Fruit fly (Drosophila melanogaster): ENCODE measurements around the gene tws.

The tws gene

dm6 chr3R:10169124-10169766 is 29.7 kb upstream of the tws start:
- TF ChIP-seq kay (GFP tag; ENCODE audit: borderline replicate concordance) (peak; percentile 80), tj (GFP tag; optimal IDR thresholded peaks at IDR 0.05) (peak; percentile 66), cnc (optimal IDR thresholded peaks at IDR 0.05) (no peak), Hr96 (GFP tag; optimal IDR thresholded peaks at IDR 0.05) (no peak)

DNA sequence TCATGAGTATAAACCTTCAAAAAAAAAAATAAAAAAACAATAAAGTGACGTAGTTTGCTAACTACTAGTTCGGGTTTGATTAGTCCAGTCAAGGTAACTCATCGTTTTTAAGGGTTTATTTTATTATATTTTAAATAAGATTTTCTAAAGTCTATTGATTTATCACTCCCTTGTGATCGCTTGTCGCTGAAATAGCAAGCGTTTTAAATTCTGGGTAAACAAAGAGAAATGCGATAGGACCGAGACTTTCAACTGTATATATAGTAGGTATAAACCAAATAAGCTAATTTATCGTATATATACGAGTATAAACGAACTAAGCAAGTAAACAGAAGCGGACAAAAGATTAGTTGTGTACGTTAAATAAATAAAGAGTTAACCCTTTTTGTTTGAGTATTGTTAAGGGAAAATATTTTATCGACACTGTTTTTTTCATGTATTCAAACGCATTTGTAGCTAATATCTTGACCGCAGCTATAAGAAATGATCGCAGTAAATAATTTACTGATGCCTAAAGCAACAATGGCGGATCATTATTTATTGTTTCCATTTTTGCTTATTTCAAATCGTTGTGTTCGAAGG is 29.0 kb upstream of the tws start:
- peak; percentile 33 for TF ChIP-seq Hr96 (GFP tag; optimal IDR thresholded peaks at IDR 0.05)
- TF ChIP-seq cnc (optimal IDR thresholded peaks at IDR 0.05), result no peak
- peak; percentile 16 for TF ChIP-seq Mnt (GFP tag; optimal IDR thresholded peaks at IDR 0.05)
- peak; percentile 78 for TF ChIP-seq ovo (GFP tag; optimal IDR thresholded peaks at IDR 0.05)
- TF ChIP-seq CG5204 (GFP tag; optimal IDR thresholded peaks at IDR 0.05), result peak; percentile 41
- TF ChIP-seq cic (GFP tag; optimal IDR thresholded peaks at IDR 0.05), result peak; percentile 65
- TF ChIP-seq Crg-1 (GFP tag; optimal IDR thresholded peaks at IDR 0.05), result peak; percentile 92
- peak; percentile 56 for TF ChIP-seq Clk (GFP tag; optimal IDR thresholded peaks at IDR 0.05)
- TF ChIP-seq CG11617 (GFP tag; optimal IDR thresholded peaks at IDR 0.05), result peak; percentile 70
- no peak for TF ChIP-seq tj (GFP tag; optimal IDR thresholded peaks at IDR 0.05)
- TF ChIP-seq CG1620 (GFP tag; optimal IDR thresholded peaks at IDR 0.05), result peak; percentile 68
- peak; percentile 95 for TF ChIP-seq kay (GFP tag; ENCODE audit: borderline replicate concordance)
- TF ChIP-seq CG33017 (tag; optimal IDR thresholded peaks at IDR 0.05), result peak; percentile 85
- TF ChIP-seq toe (GFP tag; optimal IDR thresholded peaks at IDR 0.05), result peak; percentile 70
- TF ChIP-seq CG7045 (GFP tag; optimal IDR thresholded peaks at IDR 0.05), result peak; percentile 86
- TF ChIP-seq CG7101 (tag; optimal IDR thresholded peaks at IDR 0.05), result peak; percentile 87
- TF ChIP-seq CG12768 (GFP tag; optimal IDR thresholded peaks at IDR 0.05), result peak; percentile 91
- peak; percentile 66 for TF ChIP-seq pad (GFP tag; optimal IDR thresholded peaks at IDR 0.05)
- peak; percentile 52 for TF ChIP-seq bab1 (GFP tag; optimal IDR thresholded peaks at IDR 0.05)
- TF ChIP-seq CG14711 (tag; optimal IDR thresholded peaks at IDR 0.05), result peak; percentile 72

DNA sequence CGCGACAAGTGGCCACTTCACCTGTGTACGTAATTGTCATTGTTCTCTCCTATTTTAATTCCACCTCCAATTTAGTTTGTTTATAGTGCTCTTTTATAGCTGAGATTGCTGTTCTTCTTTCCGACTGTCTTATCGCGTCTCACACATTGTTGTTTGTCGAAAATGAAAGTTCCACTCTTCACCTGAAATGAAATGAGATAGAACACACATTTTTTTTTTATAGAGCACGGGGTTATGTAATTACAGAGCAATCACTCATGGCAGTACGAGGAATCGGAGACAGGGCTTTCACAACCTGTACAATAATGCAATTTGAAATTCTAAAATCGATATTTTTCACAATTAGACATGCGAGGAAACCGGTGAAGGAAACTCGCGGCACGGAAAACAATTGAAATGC is 27.7 kb upstream of the tws start:
- peak; percentile 86 for TF ChIP-seq kay (GFP tag; ENCODE audit: borderline replicate concordance)
- no peak for TF ChIP-seq cnc (optimal IDR thresholded peaks at IDR 0.05)

DNA sequence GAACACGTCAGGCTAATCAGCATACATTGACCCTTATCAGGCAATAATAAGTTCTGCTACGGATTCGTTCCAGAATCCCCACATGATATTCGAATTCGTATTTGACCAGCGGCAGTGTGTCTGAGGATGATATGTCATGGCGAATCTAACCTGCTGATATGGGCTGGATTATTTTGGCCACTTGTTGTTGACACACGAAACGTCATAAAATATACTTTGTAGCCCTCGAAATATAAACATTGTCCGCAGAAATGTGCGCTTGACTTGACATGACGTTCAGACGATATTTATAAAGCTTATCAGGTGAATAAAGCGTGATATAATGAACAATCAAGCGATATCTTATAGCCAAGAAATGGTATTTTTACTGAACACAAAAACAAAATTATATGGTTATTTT is 26.8 kb upstream of the tws start:
- TF ChIP-seq CG7101 (tag; optimal IDR thresholded peaks at IDR 0.05) (peak; percentile 26), ovo (GFP tag; optimal IDR thresholded peaks at IDR 0.05) (no peak), CG11617 (GFP tag; optimal IDR thresholded peaks at IDR 0.05) (peak; percentile 35), kay (GFP tag; ENCODE audit: borderline replicate concordance) (peak; percentile 77), CG14711 (tag; optimal IDR thresholded peaks at IDR 0.05) (peak; percentile 16), CG33017 (tag; optimal IDR thresholded peaks at IDR 0.05) (no peak), cic (GFP tag; optimal IDR thresholded peaks at IDR 0.05) (peak; percentile 29), Hr96 (GFP tag; optimal IDR thresholded peaks at IDR 0.05) (peak; percentile 29), Clk (GFP tag; optimal IDR thresholded peaks at IDR 0.05) (no peak), toe (GFP tag; optimal IDR thresholded peaks at IDR 0.05) (no peak), CG12768 (GFP tag; optimal IDR thresholded peaks at IDR 0.05) (peak; percentile 27), Mnt (GFP tag; optimal IDR thresholded peaks at IDR 0.05) (peak; percentile 43)

dm6 chr3R:10161163-10161562 is 21.6 kb upstream of the tws start, which contains the start of gene CG6254:
Gene CG6254 (minus strand): TSS chr3R:10161331.
- TF ChIP-seq CG7101 (tag; optimal IDR thresholded peaks at IDR 0.05) (peak; percentile 41), bab1 (GFP tag; optimal IDR thresholded peaks at IDR 0.05) (peak; percentile 65), Crg-1 (GFP tag; optimal IDR thresholded peaks at IDR 0.05) (peak; percentile 25), toe (GFP tag; optimal IDR thresholded peaks at IDR 0.05) (peak; percentile 62), pad (GFP tag; optimal IDR thresholded peaks at IDR 0.05) (peak; percentile 22), CG5204 (GFP tag; optimal IDR thresholded peaks at IDR 0.05) (peak; percentile 20), tj (GFP tag; optimal IDR thresholded peaks at IDR 0.05) (no peak), CG1620 (GFP tag; optimal IDR thresholded peaks at IDR 0.05) (peak; percentile 13), ovo (GFP tag; optimal IDR thresholded peaks at IDR 0.05) (peak; percentile 88), Clk (GFP tag; optimal IDR thresholded peaks at IDR 0.05) (no peak), CG33017 (tag; optimal IDR thresholded peaks at IDR 0.05) (peak; percentile 38), Mnt (GFP tag; optimal IDR thresholded peaks at IDR 0.05) (no peak), CG14711 (tag; optimal IDR thresholded peaks at IDR 0.05) (peak; percentile 43), CG7045 (GFP tag; optimal IDR thresholded peaks at IDR 0.05) (peak; percentile 27)

- no peak for TF ChIP-seq CG7101 (tag; optimal IDR thresholded peaks at IDR 0.05)
- TF ChIP-seq CG14711 (tag; optimal IDR thresholded peaks at IDR 0.05), result no peak
- TF ChIP-seq Hr96 (GFP tag; optimal IDR thresholded peaks at IDR 0.05), result no peak
- TF ChIP-seq pad (GFP tag; optimal IDR thresholded peaks at IDR 0.05), result no peak
- no peak for TF ChIP-seq tj (GFP tag; optimal IDR thresholded peaks at IDR 0.05)
- TF ChIP-seq CG12768 (GFP tag; optimal IDR thresholded peaks at IDR 0.05), result no peak
- no peak for TF ChIP-seq kay (GFP tag; ENCODE audit: borderline replicate concordance)
- no peak for TF ChIP-seq Mnt (GFP tag; optimal IDR thresholded peaks at IDR 0.05)
- no peak for TF ChIP-seq Crg-1 (GFP tag; optimal IDR thresholded peaks at IDR 0.05)
- no peak for TF ChIP-seq CG5204 (GFP tag; optimal IDR thresholded peaks at IDR 0.05)
- no peak for TF ChIP-seq Clk (GFP tag; optimal IDR thresholded peaks at IDR 0.05)
- TF ChIP-seq ovo (GFP tag; optimal IDR thresholded peaks at IDR 0.05), result no peak
- no peak for TF ChIP-seq bab1 (GFP tag; optimal IDR thresholded peaks at IDR 0.05)
- TF ChIP-seq cic (GFP tag; optimal IDR thresholded peaks at IDR 0.05), result no peak
- no peak for TF ChIP-seq toe (GFP tag; optimal IDR thresholded peaks at IDR 0.05)
- TF ChIP-seq CG33017 (tag; optimal IDR thresholded peaks at IDR 0.05), result no peak
- TF ChIP-seq CG1620 (GFP tag; optimal IDR thresholded peaks at IDR 0.05), result no peak
- TF ChIP-seq cnc (optimal IDR thresholded peaks at IDR 0.05), result no peak
Measured at dm6 chr3R:10153957-10154685, 14.5 kb upstream of the tws start.

Measured in whole organism, adult.